Worm (Caenorhabditis elegans) whole organism, L1 larva: ENCODE results near the gene R04E5.9.

Experiments
- blmp-1 ChIP-seq: fragments of 150-350 bp; optimal IDR thresholded peaks from 2 replicates; lab custom pipeline; 2014; ENCODE audit warnings: missing biosample characterization, missing genetic modification characterization
- ceh-82 ChIP-seq, 3 experiments: fragments of 150-350 bp in 1 of 3; sonication (generic microtip) in 2 of 3; optimal IDR thresholded peaks; 2 replicates each; lab custom pipeline; 2014 to 2017; ENCODE audit warnings: missing biosample characterization in 3 of 3, missing genetic modification characterization in 3 of 3
- mef-2 ChIP-seq: fragments of 150-350 bp; optimal IDR thresholded peaks from 2 replicates; lab custom pipeline; 2014; ENCODE audit warnings: missing biosample characterization, missing genetic modification characterization
- nhr-28 ChIP-seq: fragments of 150-350 bp; optimal IDR thresholded peaks from 2 replicates; lab custom pipeline; 2014; ENCODE audit warnings: missing biosample characterization, missing genetic modification characterization
- pag-3 ChIP-seq: sonication (generic microtip); optimal IDR thresholded peaks from 2 replicates; lab custom pipeline; 2017; ENCODE audit warnings: missing genetic modification characterization, mild to moderate bottlenecking, missing compliant biosample characterization, antibody characterized with exemption, borderline replicate concordance; ENCODE audit not compliant: insufficient read depth
- snpc-4 ChIP-seq: fragments of 150-350 bp; optimal IDR thresholded peaks from 2 replicates; lab custom pipeline; 2014; ENCODE audit warnings: missing biosample characterization, missing genetic modification characterization

- TF ChIP-seq blmp-1 (tag; lab: Kevin White, UChicago) (peak; percentile 73), pag-3 (tag; lab: Kevin White, UChicago) (no peak), ceh-82 (tag; optimal IDR thresholded peaks at IDR 0.05; lab: Kevin White, UChicago) (peak in 1 of 3 experiments; percentile 30), nhr-28 (tag; lab: Kevin White, UChicago) (no peak), mef-2 (no peak), snpc-4 (no peak)
These were observed 19.1 kb downstream of the R04E5.9 start, which contains the start of gene chup-1 for ce11 chrX:8791821-8792220.
